Worm (Caenorhabditis elegans) whole organism, L4 larva: ENCODE measurements around the gene ham-2.

Source experiments
- ama-1 ChIP-seq: fragments of 150-350 bp; optimal IDR thresholded peaks from 2 replicates; lab custom pipeline; 2014; ENCODE audit warnings: inconsistent platforms, mixed read lengths
- arid-1 ChIP-seq: fragments of 200-800 bp; sonication (Bioruptor generic); conservative IDR thresholded peaks from 2 replicates; pipeline ENCODE4 v1.3.6; 2022; ENCODE audit warnings: missing genetic modification reagents, missing genetic modification characterization, missing compliant biosample characterization
- fkh-10 ChIP-seq: fragments of 150-350 bp; optimal IDR thresholded peaks from 2 replicates; lab custom pipeline; 2014; ENCODE audit warnings: missing biosample characterization, missing genetic modification reagents, missing genetic modification characterization
- hlh-11 ChIP-seq: fragments of 200-800 bp; sonication (Bioruptor generic); optimal IDR thresholded peaks from 2 replicates; lab custom pipeline; 2018; ENCODE audit warnings: mild to moderate bottlenecking, missing genetic modification characterization, missing compliant biosample characterization
- lin-13 ChIP-seq: fragments of 150-350 bp; optimal IDR thresholded peaks from 2 replicates; lab custom pipeline; 2014; ENCODE audit warnings: missing biosample characterization, missing genetic modification reagents, missing genetic modification characterization
- lin-29 ChIP-seq: fragments of 200-800 bp; sonication (Bioruptor generic); IDR thresholded peaks from 2 replicates; pipeline ENCODE4 v1.3.6; 2022; ENCODE audit warnings: missing genetic modification reagents, missing genetic modification characterization, missing compliant biosample characterization
- mdl-1 ChIP-seq, 2 experiments: fragments of 150-350 bp in 1 of 2; sonication (generic microtip) in 1 of 2; optimal IDR thresholded peaks; 2 replicates each; lab custom pipeline; 2014 to 2017; ENCODE audit warnings: missing biosample characterization in 2 of 2, missing genetic modification characterization in 2 of 2
- nhr-10 ChIP-seq: fragments of 150-350 bp; optimal IDR thresholded peaks from 2 replicates; lab custom pipeline; 2014; ENCODE audit warnings: missing biosample characterization, missing genetic modification characterization
- nhr-237 ChIP-seq: sonication (generic microtip); optimal IDR thresholded peaks from 2 replicates; lab custom pipeline; 2017; ENCODE audit warnings: missing biosample characterization, missing genetic modification characterization
- nhr-76 ChIP-seq: fragments of 150-350 bp; optimal IDR thresholded peaks from 2 replicates; lab custom pipeline; 2014; ENCODE audit warnings: missing biosample characterization, missing genetic modification characterization
- nhr-77 ChIP-seq: fragments of 150-350 bp; optimal IDR thresholded peaks from 2 replicates; lab custom pipeline; 2014; ENCODE audit warnings: missing biosample characterization, missing genetic modification characterization
- pqm-1 ChIP-seq: sonication (generic microtip); optimal IDR thresholded peaks from 2 replicates; lab custom pipeline; 2017; ENCODE audit warnings: missing biosample characterization, missing genetic modification characterization
- unc-130 ChIP-seq: sonication (generic microtip); optimal IDR thresholded peaks from 2 replicates; lab custom pipeline; 2016; ENCODE audit warnings: missing genetic modification reagents, missing genetic modification characterization, missing compliant biosample characterization
- ztf-11 ChIP-seq: fragments of 150-350 bp; optimal IDR thresholded peaks from 2 replicates; lab custom pipeline; 2014; ENCODE audit warnings: missing biosample characterization, missing genetic modification characterization

- no peak for TF ChIP-seq arid-1 (GFP tag; lab: Robert Waterston, UW)
- TF ChIP-seq mdl-1 (tag; optimal IDR thresholded peaks at IDR 0.05; lab: Kevin White, UChicago), result no peak
- no peak for TF ChIP-seq unc-130 (GFP tag; lab: Kevin White, UChicago)
- no peak for TF ChIP-seq nhr-10
- TF ChIP-seq pqm-1 (tag; lab: Kevin White, UChicago), result no peak
- TF ChIP-seq lin-13 (GFP tag; lab: Kevin White, UChicago), result no peak
- TF ChIP-seq nhr-76 (tag; lab: Kevin White, UChicago), result no peak
- TF ChIP-seq nhr-77 (tag; lab: Kevin White, UChicago), result no peak
- peak; percentile 48 for TF ChIP-seq hlh-11 (tag; lab: Kevin White, UChicago)
- no peak for TF ChIP-seq ztf-11 (tag; lab: Kevin White, UChicago)
- TF ChIP-seq nhr-237 (tag; lab: Kevin White, UChicago), result no peak
- no peak for TF ChIP-seq lin-29 (GFP tag; lab: Robert Waterston, UW)
- no peak for TF ChIP-seq fkh-10
- TF ChIP-seq ama-1 (lab: Kevin White, UChicago), result no peak
Measured at ce11 chrX:4513657-4514143, 40.8 kb upstream of the ham-2 start, which contains the start of gene spr-3.
